Fruit fly (Drosophila melanogaster) whole organism, prepupa: Measurements from ENCODE around the gene CG13771.

ENCODE experiments used
- CG11294 ChIP-seq: fragments of 200-800 bp; sonication (Bioruptor generic); IDR thresholded peaks from 2 replicates; pipeline ENCODE4 v1.3.6; 2022; ENCODE audit warnings: missing biosample characterization, missing genetic modification characterization
- CG15336 ChIP-seq: fragments of 200-800 bp; sonication (Bioruptor generic); IDR thresholded peaks from 2 replicates; pipeline ENCODE4 v1.3.6; 2022; ENCODE audit warnings: missing biosample characterization, missing genetic modification characterization
- CG34406 ChIP-seq: fragments of 200-800 bp; sonication (Bioruptor generic); optimal IDR thresholded peaks from 3 replicates; lab custom pipeline; 2016; ENCODE audit warnings: missing biosample characterization, missing genetic modification characterization
- CG9139 ChIP-seq: fragments of 200-800 bp; sonication (Bioruptor generic); optimal IDR thresholded peaks from 3 replicates; lab custom pipeline; 2017; ENCODE audit warnings: missing biosample characterization, mild to moderate bottlenecking, missing genetic modification characterization
- Eip78C ChIP-seq: fragments of 200-800 bp; sonication (Bioruptor generic); peaks from one replicate; lab custom pipeline; 2016; ENCODE audit warnings: missing biosample characterization, missing genetic modification characterization
- Gug ChIP-seq: fragments of 200-800 bp; sonication (Bioruptor generic); IDR thresholded peaks from 2 replicates; pipeline ENCODE4 v1.3.6; 2022; ENCODE audit warnings: missing biosample characterization, missing genetic modification characterization
- Met ChIP-seq: fragments of 200-800 bp; sonication (Bioruptor generic); optimal IDR thresholded peaks from 3 replicates; lab custom pipeline; 2016; ENCODE audit warnings: missing biosample characterization, missing genetic modification characterization
- OdsH ChIP-seq: fragments of 200-800 bp; sonication (Bioruptor generic); optimal IDR thresholded peaks from 3 replicates; lab custom pipeline; 2016; ENCODE audit warnings: missing biosample characterization, missing genetic modification characterization
- Sox102F ChIP-seq: fragments of 200-800 bp; sonication (Bioruptor generic); optimal IDR thresholded peaks from 2 replicates; lab custom pipeline; 2016; ENCODE audit warnings: missing biosample characterization, mild to moderate bottlenecking, missing genetic modification characterization
- net ChIP-seq: fragments of 200-800 bp; sonication (Bioruptor generic); optimal IDR thresholded peaks from 3 replicates; lab custom pipeline; 2016; ENCODE audit warnings: missing biosample characterization, missing genetic modification characterization
- salr ChIP-seq, 2 experiments: fragments of 200-800 bp; sonication (Bioruptor generic); optimal IDR thresholded peaks; 3 replicates each; lab custom pipeline; 2016 to 2018; ENCODE audit warnings: missing biosample characterization in 2 of 2, missing genetic modification characterization in 2 of 2, mild to moderate bottlenecking in 1 of 2
- vri ChIP-seq: fragments of 200-800 bp; sonication (Bioruptor generic); optimal IDR thresholded peaks from 3 replicates; lab custom pipeline; 2016; ENCODE audit warnings: missing biosample characterization, mild to moderate bottlenecking, missing genetic modification characterization

dm6 chr2L:6613156-6613555 is 50.3 kb downstream of the CG13771 start:
- TF ChIP-seq CG34406 (GFP tag; lab: Kevin White, UChicago): no peak
- no peak for TF ChIP-seq OdsH
- no peak for TF ChIP-seq CG9139 (GFP tag; lab: Kevin White, UChicago)
- no peak for TF ChIP-seq salr (GFP tag; optimal IDR thresholded peaks at IDR 0.05; lab: Kevin White, UChicago)
- no peak for TF ChIP-seq Sox102F (GFP tag; lab: Kevin White, UChicago)
- TF ChIP-seq CG15336: no peak
- TF ChIP-seq vri: no peak
- no peak for TF ChIP-seq CG11294 (GFP tag; lab: Robert Waterston, UW)
- TF ChIP-seq Gug: no peak
- no peak for TF ChIP-seq Met
- TF ChIP-seq Eip78C (GFP tag; lab: Kevin White, UChicago): no peak
- TF ChIP-seq net (GFP tag; lab: Kevin White, UChicago): no peak
